Fruit fly (Drosophila melanogaster) whole organism, embryonic: ENCODE results near the gene Pdcd4.
A peak's percentile ranks its signal among the peaks of the same experiment; 100 is the strongest.

ENCODE experiments used
- Aef1 ChIP-seq: fragments of 200-800 bp; sonication (Bioruptor generic); IDR thresholded peaks from 3 replicates; pipeline ENCODE4 v1.3.6; 2022; ENCODE audit warnings: missing biosample characterization, missing genetic modification characterization
- CG1024 ChIP-seq: fragments of 200-800 bp; sonication (Bioruptor generic); IDR thresholded peaks from 2 replicates; pipeline ENCODE4 v1.3.6; 2022; ENCODE audit warnings: missing biosample characterization, missing genetic modification characterization
- CG10543 ChIP-seq: fragments of 200-800 bp; sonication (Bioruptor generic); optimal IDR thresholded peaks from 3 replicates; lab custom pipeline; 2017; ENCODE audit warnings: missing biosample characterization, mild to moderate bottlenecking, missing genetic modification characterization, moderate library complexity
- CG11398 ChIP-seq: fragments of 200-800 bp; sonication (Bioruptor generic); optimal IDR thresholded peaks from 2 replicates; lab custom pipeline; 2016; ENCODE audit warnings: missing biosample characterization, missing genetic modification characterization
- CG11695 ChIP-seq: fragments of 200-800 bp; sonication (Bioruptor generic); IDR thresholded peaks from 3 replicates; pipeline ENCODE4 v1.3.6; 2022; ENCODE audit warnings: missing biosample characterization, missing genetic modification characterization
- CG13624 ChIP-seq: fragments of 200-800 bp; sonication (Bioruptor generic); optimal IDR thresholded peaks from 2 replicates; lab custom pipeline; 2016; ENCODE audit warnings: missing biosample characterization, missing genetic modification characterization
- CG14965 ChIP-seq: fragments of 200-800 bp; sonication (Bioruptor generic); optimal IDR thresholded peaks from 2 replicates; lab custom pipeline; 2016; ENCODE audit warnings: missing biosample characterization, missing genetic modification characterization, borderline replicate concordance
- CG1602 ChIP-seq: fragments of 200-800 bp; sonication (Bioruptor generic); optimal IDR thresholded peaks from 3 replicates; lab custom pipeline; 2016; ENCODE audit warnings: missing biosample characterization, missing genetic modification characterization
- CG17186 ChIP-seq: fragments of 200-800 bp; sonication (Bioruptor generic); optimal IDR thresholded peaks from 3 replicates; lab custom pipeline; 2017; ENCODE audit warnings: missing biosample characterization, missing genetic modification reagents, missing genetic modification characterization
- CG1792 ChIP-seq: fragments of 200-800 bp; sonication (Bioruptor generic); optimal IDR thresholded peaks from 2 replicates; lab custom pipeline; 2016; ENCODE audit warnings: missing biosample characterization, missing genetic modification characterization
- CG18262 ChIP-seq: fragments of 200-800 bp; optimal IDR thresholded peaks from 3 replicates; lab custom pipeline; 2019; ENCODE audit warnings: missing biosample characterization, mild to moderate bottlenecking, missing genetic modification characterization, moderate library complexity
- CG30020 ChIP-seq: fragments of 200-800 bp; optimal IDR thresholded peaks from 2 replicates; lab custom pipeline; 2019; ENCODE audit warnings: missing biosample characterization, mild to moderate bottlenecking, missing genetic modification characterization, moderate library complexity
- CG31365 ChIP-seq: fragments of 200-800 bp; sonication (Bioruptor generic); optimal IDR thresholded peaks from 2 replicates; lab custom pipeline; 2018; ENCODE audit warnings: missing biosample characterization, mild to moderate bottlenecking, missing genetic modification characterization
- CG31441 ChIP-seq: fragments of 200-800 bp; sonication (Bioruptor generic); IDR thresholded peaks from 2 replicates; pipeline ENCODE4 v1.3.6; 2022; ENCODE audit warnings: missing biosample characterization, missing genetic modification characterization
- CG33213 ChIP-seq: fragments of 200-800 bp; sonication (Bioruptor generic); optimal IDR thresholded peaks from 3 replicates; lab custom pipeline; 2016; ENCODE audit warnings: missing biosample characterization, missing genetic modification characterization
- CG4730 ChIP-seq: fragments of 200-800 bp; sonication (Bioruptor generic); IDR thresholded peaks from 2 replicates; pipeline ENCODE4 v1.3.6; 2022; ENCODE audit warnings: missing biosample characterization, missing genetic modification characterization
- CG6654 ChIP-seq: fragments of 200-800 bp; sonication (Bioruptor generic); optimal IDR thresholded peaks from 2 replicates; lab custom pipeline; 2017; ENCODE audit warnings: missing biosample characterization, mild to moderate bottlenecking, missing genetic modification characterization
- CG7372 ChIP-seq: fragments of 200-800 bp; sonication (Bioruptor generic); IDR thresholded peaks from 2 replicates; pipeline ENCODE4 v1.3.6; 2022; ENCODE audit warnings: missing biosample characterization, missing genetic modification characterization
- CG8944 ChIP-seq: fragments of 200-800 bp; sonication (Bioruptor generic); optimal IDR thresholded peaks from 3 replicates; lab custom pipeline; 2016; ENCODE audit warnings: missing biosample characterization, missing genetic modification characterization
- CG9876 ChIP-seq: fragments of 200-800 bp; sonication (Bioruptor generic); optimal IDR thresholded peaks from 2 replicates; lab custom pipeline; 2016; ENCODE audit warnings: missing biosample characterization, missing genetic modification characterization
- CHES-1-like ChIP-seq: fragments of 200-800 bp; sonication (Bioruptor generic); optimal IDR thresholded peaks from 2 replicates; lab custom pipeline; 2016; ENCODE audit warnings: missing biosample characterization, missing genetic modification characterization
- Elba2 ChIP-seq: fragments of 200-800 bp; sonication (Bioruptor generic); optimal IDR thresholded peaks from 3 replicates; lab custom pipeline; 2016; ENCODE audit warnings: missing biosample characterization, missing genetic modification characterization
- Fer3 ChIP-seq: fragments of 200-800 bp; sonication (Bioruptor generic); optimal IDR thresholded peaks from 2 replicates; lab custom pipeline; 2018; ENCODE audit warnings: missing biosample characterization, mild to moderate bottlenecking, missing genetic modification characterization, moderate library complexity
- HLH4C ChIP-seq: fragments of 200-800 bp; sonication (Bioruptor generic); IDR thresholded peaks from 3 replicates; pipeline ENCODE4 v1.3.6; 2022; ENCODE audit warnings: missing biosample characterization, missing genetic modification characterization; ENCODE audit not compliant: partially characterized antibody
- Hr3 ChIP-seq: fragments of 200-800 bp; sonication (Bioruptor generic); optimal IDR thresholded peaks from 3 replicates; lab custom pipeline; 2016; ENCODE audit warnings: missing biosample characterization, missing genetic modification characterization
- MBD-R2 ChIP-seq: fragments of 200-800 bp; sonication (Bioruptor generic); IDR thresholded peaks from 2 replicates; pipeline ENCODE4 v1.3.6; 2022; ENCODE audit warnings: missing biosample characterization, missing genetic modification characterization
- Mrtf ChIP-seq: fragments of 200-800 bp; sonication (Bioruptor generic); IDR thresholded peaks from 3 replicates; pipeline ENCODE4 v1.3.6; 2022; ENCODE audit warnings: missing biosample characterization, missing genetic modification characterization
- Oaz ChIP-seq: fragments of 200-800 bp; sonication (Bioruptor generic); IDR thresholded peaks from 2 replicates; pipeline ENCODE4 v1.3.6; 2022; ENCODE audit warnings: missing biosample characterization, missing genetic modification characterization
- PHDP ChIP-seq: fragments of 200-800 bp; sonication (Bioruptor generic); optimal IDR thresholded peaks from 3 replicates; lab custom pipeline; 2018; ENCODE audit warnings: missing biosample characterization, mild to moderate bottlenecking, missing genetic modification characterization, moderate library complexity
- Poxn ChIP-seq: fragments of 200-800 bp; sonication (Bioruptor generic); IDR thresholded peaks from 2 replicates; pipeline ENCODE4 v1.3.6; 2022; ENCODE audit warnings: missing biosample characterization, missing genetic modification characterization
- Ravus ChIP-seq: fragments of 200-800 bp; sonication (Bioruptor generic); IDR thresholded peaks from 2 replicates; pipeline ENCODE4 v1.3.6; 2022; ENCODE audit warnings: missing biosample characterization, missing genetic modification characterization
- Sox102F ChIP-seq: fragments of 200-800 bp; sonication (Bioruptor generic); optimal IDR thresholded peaks from 2 replicates; lab custom pipeline; 2018; ENCODE audit warnings: missing biosample characterization, mild to moderate bottlenecking, missing genetic modification characterization, moderate library complexity
- TFAM ChIP-seq: fragments of 200-800 bp; sonication (Bioruptor generic); optimal IDR thresholded peaks from 2 replicates; lab custom pipeline; 2017; ENCODE audit warnings: missing biosample characterization, missing genetic modification characterization, inconsistent platforms
- al ChIP-seq: fragments of 200-800 bp; sonication (Bioruptor generic); IDR thresholded peaks from 2 replicates; pipeline ENCODE4 v1.3.6; 2022; ENCODE audit warnings: missing biosample characterization, missing genetic modification characterization
- aop ChIP-seq: fragments of 200-800 bp; sonication (Bioruptor generic); IDR thresholded peaks from 2 replicates; pipeline ENCODE4 v1.3.6; 2022; ENCODE audit warnings: missing biosample characterization, missing genetic modification characterization
- ash1 ChIP-seq: fragments of 200-800 bp; sonication (Bioruptor generic); optimal IDR thresholded peaks from 2 replicates; lab custom pipeline; 2018; ENCODE audit warnings: missing biosample characterization, mild to moderate bottlenecking, missing genetic modification characterization
- caup ChIP-seq: fragments of 200-800 bp; sonication (Bioruptor generic); optimal IDR thresholded peaks from 3 replicates; lab custom pipeline; 2017; ENCODE audit warnings: missing biosample characterization, mild to moderate bottlenecking, missing genetic modification characterization, moderate library complexity; ENCODE audit not compliant: severe bottlenecking
- cwo ChIP-seq: fragments of 200-800 bp; sonication (Bioruptor generic); optimal IDR thresholded peaks from 3 replicates; lab custom pipeline; 2017; ENCODE audit warnings: missing biosample characterization, missing genetic modification characterization, mild to moderate bottlenecking, moderate library complexity, missing genetic modification reagents
- en ChIP-seq: fragments of 200-800 bp; sonication (Bioruptor generic); optimal IDR thresholded peaks from 2 replicates; lab custom pipeline; 2016; ENCODE audit warnings: missing biosample characterization, missing genetic modification characterization
- fu2 ChIP-seq: fragments of 200-800 bp; sonication (Bioruptor generic); optimal IDR thresholded peaks from 2 replicates; lab custom pipeline; 2016; ENCODE audit warnings: missing biosample characterization, missing genetic modification characterization
- odd ChIP-seq: fragments of 200-800 bp; sonication (Bioruptor generic); optimal IDR thresholded peaks from 2 replicates; lab custom pipeline; 2017; ENCODE audit warnings: missing biosample characterization, mild to moderate bottlenecking, missing genetic modification characterization
- run ChIP-seq: fragments of 200-800 bp; sonication (Bioruptor generic); optimal IDR thresholded peaks from 3 replicates; lab custom pipeline; 2018; ENCODE audit warnings: missing biosample characterization, mild to moderate bottlenecking, missing genetic modification characterization
- slbo ChIP-seq: fragments of 200-800 bp; sonication (Bioruptor generic); IDR thresholded peaks from 2 replicates; pipeline ENCODE4 v1.3.6; 2022; ENCODE audit warnings: missing biosample characterization, missing genetic modification characterization
- stc ChIP-seq: fragments of 200-800 bp; sonication (Bioruptor generic); IDR thresholded peaks from 2 replicates; pipeline ENCODE4 v1.3.6; 2022; ENCODE audit warnings: missing biosample characterization, missing genetic modification characterization
- stwl ChIP-seq: fragments of 200-800 bp; sonication (Bioruptor generic); optimal IDR thresholded peaks from 3 replicates; lab custom pipeline; 2018; ENCODE audit warnings: missing biosample characterization, mild to moderate bottlenecking, missing genetic modification characterization, moderate library complexity
- tgo ChIP-seq: fragments of 200-800 bp; sonication (Bioruptor generic); IDR thresholded peaks from 3 replicates; pipeline ENCODE4 v1.3.6; 2022; ENCODE audit warnings: missing biosample characterization, missing genetic modification characterization
- tna ChIP-seq: fragments of 200-800 bp; sonication (Bioruptor generic); IDR thresholded peaks from 2 replicates; pipeline ENCODE4 v1.3.6; 2022; ENCODE audit warnings: missing biosample characterization, missing genetic modification characterization; ENCODE audit not compliant: partially characterized antibody
- toy ChIP-seq: fragments of 200-800 bp; sonication (Bioruptor generic); IDR thresholded peaks from 2 replicates; pipeline ENCODE4 v1.3.6; 2022; ENCODE audit warnings: missing biosample characterization, missing genetic modification characterization
- vfl ChIP-seq: fragments of 200-800 bp; sonication (Bioruptor generic); optimal IDR thresholded peaks from 2 replicates; lab custom pipeline; 2016; ENCODE audit warnings: missing biosample characterization, missing genetic modification characterization

Gene Pdcd4

dm6 chrX:13783958-13784907, 29.0 kb upstream of the Pdcd4 start (continued):
- TF ChIP-seq tna (GFP tag; lab: Robert Waterston, UW): no peak
- no peak for TF ChIP-seq MBD-R2 (GFP tag; lab: Robert Waterston, UW)
- no peak for TF ChIP-seq HLH4C
- TF ChIP-seq Aef1 (GFP tag; lab: Robert Waterston, UW): peak; percentile 31; the same call in 1 of the 3 replicates
- TF ChIP-seq CG31365: no peak
- TF ChIP-seq CG1792 (GFP tag; lab: Kevin White, UChicago): no peak
- peak; percentile 59; the same call in 2 of the 3 replicates for TF ChIP-seq CG11695 (GFP tag; lab: Robert Waterston, UW)
- TF ChIP-seq CG4730 (GFP tag; lab: Robert Waterston, UW): no peak
- peak; percentile 61 for TF ChIP-seq CG18262 (tag; lab: Kevin White, UChicago)
- peak; percentile 11 for TF ChIP-seq Fer3 (tag; lab: Kevin White, UChicago)
- TF ChIP-seq Ravus: no peak
- TF ChIP-seq Poxn (GFP tag; lab: Robert Waterston, UW): no peak
- no peak for TF ChIP-seq run
- TF ChIP-seq Mrtf: no peak
- no peak for TF ChIP-seq Oaz (GFP tag; lab: Robert Waterston, UW)
- no peak for TF ChIP-seq CG14965 (GFP tag; lab: Kevin White, UChicago)
- TF ChIP-seq CG17186 (GFP tag; lab: Kevin White, UChicago): no peak
- TF ChIP-seq fu2 (GFP tag; lab: Kevin White, UChicago): no peak
- peak; percentile 49 for TF ChIP-seq odd (GFP tag; lab: Kevin White, UChicago)
- TF ChIP-seq CG6654 (GFP tag; lab: Kevin White, UChicago): peak; percentile 24
- TF ChIP-seq aop (GFP tag; lab: Robert Waterston, UW): no peak
- TF ChIP-seq toy (GFP tag; lab: Robert Waterston, UW): no peak
- TF ChIP-seq en (GFP tag; lab: Kevin White, UChicago): no peak
- no peak for TF ChIP-seq TFAM (GFP tag; lab: Kevin White, UChicago)
- no peak for TF ChIP-seq ash1 (GFP tag; lab: Kevin White, UChicago)
- TF ChIP-seq CG33213 (GFP tag; lab: Kevin White, UChicago): no peak
- TF ChIP-seq CG8944 (GFP tag; lab: Kevin White, UChicago): peak; percentile 36
- peak; percentile 76 for TF ChIP-seq Sox102F (GFP tag; lab: Kevin White, UChicago)
- peak; percentile 0 for TF ChIP-seq cwo (GFP tag; lab: Kevin White, UChicago)
- peak; percentile 43 for TF ChIP-seq stc (GFP tag; lab: Robert Waterston, UW)
- no peak for TF ChIP-seq stwl (tag; lab: Kevin White, UChicago)
- TF ChIP-seq CG7372: peak; percentile 27; the same call in 1 of the 2 replicates
- peak; percentile 20 for TF ChIP-seq CG13624
- peak; percentile 47 for TF ChIP-seq tgo
- TF ChIP-seq Hr3: peak; percentile 16
- TF ChIP-seq al (GFP tag; lab: Robert Waterston, UW): no peak; the same call in 1 of the 2 replicates
- TF ChIP-seq CG30020 (tag; lab: Kevin White, UChicago): no peak
- TF ChIP-seq CHES-1-like: no peak
- TF ChIP-seq Elba2: no peak
- TF ChIP-seq CG9876 (GFP tag; lab: Kevin White, UChicago): no peak
- TF ChIP-seq CG31441 (GFP tag; lab: Robert Waterston, UW): peak; percentile 73
- TF ChIP-seq caup (GFP tag; lab: Kevin White, UChicago): no peak
- TF ChIP-seq CG1024 (GFP tag; lab: Robert Waterston, UW): no peak
- TF ChIP-seq slbo (GFP tag; lab: Robert Waterston, UW): peak; percentile 45
- no peak for TF ChIP-seq vfl (GFP tag; lab: Kevin White, UChicago)
- no peak for TF ChIP-seq CG1602 (GFP tag; lab: Kevin White, UChicago)
- TF ChIP-seq PHDP (tag; lab: Kevin White, UChicago): peak; percentile 66
- TF ChIP-seq CG10543 (GFP tag; lab: Kevin White, UChicago): no peak
- no peak for TF ChIP-seq CG11398 (GFP tag; lab: Kevin White, UChicago)
